Worm (Caenorhabditis elegans) whole organism, L1 larva: ENCODE data around the gene dnj-23.

Source experiments
- C16A3.4 ChIP-seq: fragments of 150-350 bp; optimal IDR thresholded peaks from 2 replicates; lab custom pipeline; 2014; ENCODE audit warnings: missing biosample characterization, missing genetic modification characterization
- Y116A8C.19 ChIP-seq: sonication (generic microtip); optimal IDR thresholded peaks from 2 replicates; lab custom pipeline; 2016; ENCODE audit warnings: missing compliant biosample characterization, missing genetic modification characterization, borderline replicate concordance
- alr-1 ChIP-seq: fragments of 200-800 bp; sonication (Bioruptor generic); optimal IDR thresholded peaks from 2 replicates; lab custom pipeline; 2018; ENCODE audit warnings: borderline replicate concordance, mild to moderate bottlenecking, missing genetic modification characterization, missing compliant biosample characterization
- blmp-1 ChIP-seq: fragments of 150-350 bp; optimal IDR thresholded peaks from 2 replicates; lab custom pipeline; 2014; ENCODE audit warnings: missing biosample characterization, missing genetic modification characterization
- ceh-63 ChIP-seq: fragments of 200-800 bp; sonication (Bioruptor generic); optimal IDR thresholded peaks from 2 replicates; lab custom pipeline; 2018; ENCODE audit warnings: mild to moderate bottlenecking, missing genetic modification characterization, missing compliant biosample characterization
- ceh-88 ChIP-seq: fragments of 200-800 bp; sonication (Bioruptor generic); IDR thresholded peaks from 2 replicates; pipeline ENCODE4 v1.3.6; 2022; ENCODE audit warnings: missing genetic modification characterization, missing compliant biosample characterization
- ceh-90 ChIP-seq: sonication (generic microtip); optimal IDR thresholded peaks from 2 replicates; lab custom pipeline; 2016; ENCODE audit warnings: missing genetic modification characterization, missing compliant biosample characterization
- dpl-1 ChIP-seq, 3 experiments: fragments of 150-350 bp in 2 of 3; sonication (generic microtip) in 1 of 3; optimal IDR thresholded peaks; 2 replicates each; lab custom pipeline; 2014 to 2017; ENCODE audit warnings: missing biosample characterization in 3 of 3, missing genetic modification characterization in 3 of 3, missing genetic modification reagents in 3 of 3
- efl-1 ChIP-seq, 4 experiments: fragments of 150-350 bp; optimal IDR thresholded peaks in 3 of 4; peaks in 1 of 4; 1 replicate in 1 of 4; 2 replicates in 3 of 4; lab custom pipeline; 2014; ENCODE audit warnings: missing biosample characterization in 2 of 4, missing genetic modification characterization in 2 of 4, missing genetic modification reagents in 2 of 4
- efl-3 ChIP-seq: fragments of 200-800 bp; sonication (Bioruptor generic); optimal IDR thresholded peaks from 2 replicates; lab custom pipeline; 2018; ENCODE audit warnings: mild to moderate bottlenecking, missing genetic modification characterization, missing compliant biosample characterization
- egl-27 ChIP-seq, 2 experiments: fragments of 150-350 bp in 1 of 2; sonication (generic microtip); optimal IDR thresholded peaks; 3 replicates each; lab custom pipeline; 2017 to 2018; ENCODE audit warnings: missing biosample characterization in 2 of 2, missing genetic modification characterization in 2 of 2, missing genetic modification reagents in 2 of 2
- elt-2 ChIP-seq: sonication (generic microtip); optimal IDR thresholded peaks from 2 replicates; lab custom pipeline; 2016; ENCODE audit warnings: missing genetic modification characterization, mild to moderate bottlenecking, inconsistent platforms, missing compliant biosample characterization, missing genetic modification reagents
- elt-3 ChIP-seq, 6 experiments: fragments of 150-350 bp in 1 of 6; sonication (generic microtip); optimal IDR thresholded peaks; 2 replicates each; lab custom pipeline; 2017 to 2018; ENCODE audit warnings: missing biosample characterization in 6 of 6, missing genetic modification characterization in 6 of 6, inconsistent platforms in 1 of 6
- ets-5 ChIP-seq: fragments of 200-800 bp; sonication (Bioruptor generic); IDR thresholded peaks from 2 replicates; pipeline ENCODE4 v1.3.6; 2022; ENCODE audit warnings: missing genetic modification characterization, missing compliant biosample characterization
- fkh-4 ChIP-seq: sonication (generic microtip); optimal IDR thresholded peaks from 2 replicates; lab custom pipeline; 2016; ENCODE audit warnings: missing compliant biosample characterization, missing genetic modification characterization, borderline replicate concordance
- fkh-8 ChIP-seq: sonication (generic microtip); optimal IDR thresholded peaks from 2 replicates; lab custom pipeline; 2016; ENCODE audit warnings: mild to moderate bottlenecking, missing genetic modification characterization, missing compliant biosample characterization
- hpl-2 ChIP-seq: fragments of 150-350 bp; optimal IDR thresholded peaks from 2 replicates; lab custom pipeline; 2014; ENCODE audit warnings: missing biosample characterization, missing genetic modification reagents, missing genetic modification characterization
- isw-1 ChIP-seq: fragments of 200-800 bp; sonication (Bioruptor generic); IDR thresholded peaks from 2 replicates; pipeline ENCODE4 v1.3.6; 2022; ENCODE audit warnings: missing genetic modification characterization, missing compliant biosample characterization
- lin-13 ChIP-seq: fragments of 150-350 bp; optimal IDR thresholded peaks from 2 replicates; lab custom pipeline; 2014; ENCODE audit warnings: missing biosample characterization, missing genetic modification reagents, missing genetic modification characterization
- lin-14 ChIP-seq: fragments of 200-800 bp; sonication (Bioruptor generic); optimal IDR thresholded peaks from 2 replicates; lab custom pipeline; 2018; ENCODE audit warnings: mild to moderate bottlenecking, missing genetic modification characterization, moderate library complexity, missing compliant biosample characterization
- lin-35 ChIP-seq, 2 experiments: fragments of 150-350 bp; optimal IDR thresholded peaks; 2 replicates each; lab custom pipeline; 2014; ENCODE audit warnings: missing biosample characterization in 2 of 2, missing genetic modification characterization in 2 of 2, missing genetic modification reagents in 2 of 2
- lir-3 ChIP-seq: sonication (generic microtip); optimal IDR thresholded peaks from 2 replicates; lab custom pipeline; 2016; ENCODE audit warnings: mild to moderate bottlenecking, missing genetic modification characterization, moderate library complexity, missing compliant biosample characterization; ENCODE audit not compliant: poor library complexity
- lsy-2 ChIP-seq, 2 experiments: fragments of 150-350 bp; optimal IDR thresholded peaks; 2 replicates each; lab custom pipeline; 2014; ENCODE audit warnings: missing biosample characterization in 2 of 2, missing genetic modification characterization in 2 of 2
- mab-9 ChIP-seq: fragments of 200-800 bp; sonication (Bioruptor generic); IDR thresholded peaks from 2 replicates; pipeline ENCODE4 v1.3.6; 2022; ENCODE audit warnings: missing genetic modification reagents, missing genetic modification characterization, missing compliant biosample characterization
- mef-2 ChIP-seq: fragments of 150-350 bp; optimal IDR thresholded peaks from 2 replicates; lab custom pipeline; 2014; ENCODE audit warnings: missing biosample characterization, missing genetic modification characterization
- mep-1 ChIP-seq: fragments of 150-350 bp; optimal IDR thresholded peaks from 2 replicates; lab custom pipeline; 2014; ENCODE audit warnings: missing biosample characterization, missing genetic modification characterization
- nhr-12 ChIP-seq: sonication (generic microtip); optimal IDR thresholded peaks from 2 replicates; lab custom pipeline; 2017; ENCODE audit warnings: missing biosample characterization, missing genetic modification characterization
- nhr-19 ChIP-seq: fragments of 200-800 bp; sonication (Bioruptor generic); conservative IDR thresholded peaks from 2 replicates; pipeline ENCODE4 v1.3.6; 2022; ENCODE audit warnings: missing genetic modification characterization, missing compliant biosample characterization
- nhr-20 ChIP-seq: sonication (generic microtip); optimal IDR thresholded peaks from 2 replicates; lab custom pipeline; 2016; ENCODE audit warnings: mild to moderate bottlenecking, missing genetic modification characterization, missing compliant biosample characterization
- nhr-237 ChIP-seq: fragments of 150-350 bp; optimal IDR thresholded peaks from 2 replicates; lab custom pipeline; 2014; ENCODE audit warnings: missing biosample characterization, missing genetic modification characterization
- nhr-47 ChIP-seq: sonication (generic microtip); optimal IDR thresholded peaks from 2 replicates; lab custom pipeline; 2016; ENCODE audit warnings: mild to moderate bottlenecking, missing genetic modification characterization, moderate library complexity, missing compliant biosample characterization
- nhr-71 ChIP-seq: sonication (generic microtip); optimal IDR thresholded peaks from 2 replicates; lab custom pipeline; 2016; ENCODE audit warnings: mild to moderate bottlenecking, missing genetic modification characterization, moderate library complexity, missing compliant biosample characterization
- nhr-77 ChIP-seq: fragments of 150-350 bp; optimal IDR thresholded peaks from 2 replicates; lab custom pipeline; 2014; ENCODE audit warnings: missing biosample characterization, missing genetic modification characterization
- nhr-84 ChIP-seq: sonication (generic microtip); optimal IDR thresholded peaks from 2 replicates; lab custom pipeline; 2017; ENCODE audit warnings: missing biosample characterization, missing genetic modification characterization
- nhr-85 ChIP-seq: sonication (generic microtip); peaks from one replicate; lab custom pipeline; 2016; ENCODE audit warnings: missing genetic modification characterization, inconsistent platforms, missing compliant biosample characterization
- nhr-90 ChIP-seq: sonication (generic microtip); optimal IDR thresholded peaks from 2 replicates; lab custom pipeline; 2016; ENCODE audit warnings: mild to moderate bottlenecking, missing genetic modification characterization, missing compliant biosample characterization; ENCODE audit not compliant: poor library complexity
- pag-3 ChIP-seq: sonication (generic microtip); optimal IDR thresholded peaks from 2 replicates; lab custom pipeline; 2017; ENCODE audit warnings: missing genetic modification characterization, mild to moderate bottlenecking, missing compliant biosample characterization, antibody characterized with exemption, borderline replicate concordance; ENCODE audit not compliant: insufficient read depth
- pax-3 ChIP-seq: fragments of 200-800 bp; sonication (Bioruptor generic); optimal IDR thresholded peaks from 2 replicates; lab custom pipeline; 2018; ENCODE audit warnings: mild to moderate bottlenecking, missing genetic modification characterization, moderate library complexity, missing compliant biosample characterization
- pqm-1 ChIP-seq: sonication (generic microtip); optimal IDR thresholded peaks from 3 replicates; lab custom pipeline; 2017; ENCODE audit warnings: missing biosample characterization, missing genetic modification characterization
- rnt-1 ChIP-seq: sonication (generic microtip); optimal IDR thresholded peaks from 2 replicates; lab custom pipeline; 2016; ENCODE audit warnings: mild to moderate bottlenecking, missing genetic modification characterization, moderate library complexity, missing compliant biosample characterization
- skn-1 ChIP-seq: fragments of 150-350 bp; optimal IDR thresholded peaks from 2 replicates; lab custom pipeline; 2014; ENCODE audit warnings: missing biosample characterization, missing genetic modification characterization
- snpc-4 ChIP-seq: fragments of 150-350 bp; optimal IDR thresholded peaks from 2 replicates; lab custom pipeline; 2014; ENCODE audit warnings: missing biosample characterization, missing genetic modification characterization
- sox-4 ChIP-seq: sonication (generic microtip); optimal IDR thresholded peaks from 2 replicates; lab custom pipeline; 2016; ENCODE audit warnings: missing genetic modification characterization, missing compliant biosample characterization
- unc-130 ChIP-seq: fragments of 150-350 bp; optimal IDR thresholded peaks from 2 replicates; lab custom pipeline; 2017; ENCODE audit warnings: missing biosample characterization, missing genetic modification characterization, inconsistent platforms
- unc-86 ChIP-seq: sonication (generic microtip); optimal IDR thresholded peaks from 2 replicates; lab custom pipeline; 2016; ENCODE audit warnings: missing genetic modification characterization, missing compliant biosample characterization
- unc-98 ChIP-seq: fragments of 200-800 bp; sonication (Bioruptor generic); IDR thresholded peaks from 2 replicates; pipeline ENCODE4 v1.3.6; 2022; ENCODE audit warnings: missing genetic modification characterization, missing compliant biosample characterization
- ztf-4 ChIP-seq: fragments of 150-350 bp; optimal IDR thresholded peaks from 2 replicates; lab custom pipeline; 2014; ENCODE audit warnings: missing biosample characterization, missing genetic modification characterization

Gene dnj-23

DNA sequence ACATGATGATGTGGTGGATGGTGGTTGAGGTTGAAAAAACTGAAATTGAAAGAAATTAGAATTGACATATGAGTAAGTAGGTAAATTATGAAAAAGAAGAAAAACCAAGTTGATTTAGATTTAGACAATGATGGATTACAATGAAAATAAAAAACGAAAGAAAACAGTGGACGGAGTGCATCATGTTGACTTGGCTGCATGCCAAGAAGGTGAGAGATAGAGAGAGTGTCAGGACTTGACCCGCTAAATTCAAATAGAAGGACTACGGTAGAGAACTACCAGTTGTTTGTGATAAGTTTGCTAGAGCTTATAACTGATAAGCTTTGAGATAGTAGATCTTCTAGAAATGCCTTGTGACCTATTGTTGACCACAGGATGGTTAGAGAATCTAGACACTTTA lies 47.3 kb downstream of the dnj-23 start, which contains the start of gene T24B8.3:
Gene T24B8.3, minus strand, starts transcription at position 39 of the 400 bp plus-strand sequence.
- TF ChIP-seq snpc-4: no peak
- no peak for TF ChIP-seq ceh-63 (GFP tag; lab: Kevin White, UChicago)
- TF ChIP-seq lir-3 (tag; lab: Kevin White, UChicago): peak; percentile 10
- peak; percentile 42 to 77 for TF ChIP-seq lsy-2 (tag; optimal IDR thresholded peaks at IDR 0.05; lab: Kevin White, UChicago)
- TF ChIP-seq fkh-4: no peak
- peak in 1 of 2 experiments; percentile 33 for TF ChIP-seq efl-1 (optimal IDR thresholded peaks at IDR 0.05; lab: Kevin White, UChicago)
- peak; percentile 43 to 95 for TF ChIP-seq efl-1 (GFP tag; optimal IDR thresholded peaks at IDR 0.05 in 1 of 2; lab: Kevin White, UChicago)
- peak in 2 of 3 experiments; percentile 40 to 45 for TF ChIP-seq dpl-1 (GFP tag; optimal IDR thresholded peaks at IDR 0.05; lab: Kevin White, UChicago)
- TF ChIP-seq nhr-84: no peak
- peak; percentile 3 for TF ChIP-seq rnt-1 (tag; lab: Kevin White, UChicago)
- TF ChIP-seq nhr-77: no peak
- TF ChIP-seq nhr-85 (tag; lab: Kevin White, UChicago): peak; percentile 83
- peak; percentile 45 for TF ChIP-seq unc-130 (tag; lab: Kevin White, UChicago)
- peak; percentile 25 for TF ChIP-seq elt-2 (tag; lab: Kevin White, UChicago)
- TF ChIP-seq blmp-1: peak; percentile 49
- TF ChIP-seq lin-35 (GFP tag; optimal IDR thresholded peaks at IDR 0.05; lab: Kevin White, UChicago): peak; percentile 12 to 58
- peak; percentile 19 for TF ChIP-seq lin-14 (GFP tag; lab: Kevin White, UChicago)
- peak; percentile 29 for TF ChIP-seq lin-13 (GFP tag; lab: Kevin White, UChicago)
- peak; percentile 54 for TF ChIP-seq mep-1 (tag; lab: Kevin White, UChicago)
- TF ChIP-seq elt-3 (tag; optimal IDR thresholded peaks at IDR 0.05; lab: Kevin White, UChicago): peak in 1 of 6 experiments; percentile 40
- TF ChIP-seq alr-1 (tag; lab: Kevin White, UChicago): no peak
- peak; percentile 48 for TF ChIP-seq nhr-71
- peak; percentile 43; the same call in 1 of the 2 replicates for TF ChIP-seq nhr-19 (GFP tag; lab: Robert Waterston, UW)
- TF ChIP-seq C16A3.4: peak; percentile 40
- TF ChIP-seq nhr-90 (tag; lab: Kevin White, UChicago): peak; percentile 16
- TF ChIP-seq hpl-2 (GFP tag; lab: Kevin White, UChicago): no peak
- TF ChIP-seq nhr-20 (tag; lab: Kevin White, UChicago): peak; percentile 48
- no peak for TF ChIP-seq nhr-12 (tag; lab: Kevin White, UChicago)
- TF ChIP-seq, all 84 proteins: peak for 19

DNA sequence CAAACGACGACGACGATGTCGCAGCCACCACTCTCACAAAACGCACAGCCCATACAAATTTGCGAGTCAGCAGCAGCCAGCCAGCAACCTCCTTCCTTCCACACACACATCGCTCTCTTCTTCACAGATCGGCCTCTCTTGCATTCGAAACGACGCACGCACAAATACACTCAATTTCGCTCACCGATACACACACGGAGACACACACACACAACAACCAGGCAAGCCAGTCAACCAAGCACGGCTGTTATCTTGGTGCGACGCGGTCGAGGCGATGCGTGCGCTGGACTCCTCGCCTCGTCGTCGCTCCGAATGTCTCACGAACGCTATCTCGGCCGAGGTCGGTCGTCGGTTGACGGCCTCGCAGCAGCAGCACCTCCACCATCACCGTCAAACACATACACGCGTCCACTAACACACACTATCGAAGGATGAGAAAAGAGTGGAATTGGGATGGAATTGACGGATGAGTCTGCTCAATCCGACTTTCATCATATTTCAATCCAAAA lies 48.0 kb downstream of the dnj-23 start:
- no peak for TF ChIP-seq pag-3 (tag; lab: Kevin White, UChicago)
- TF ChIP-seq fkh-4: no peak
- peak; percentile 64 for TF ChIP-seq nhr-237 (tag; lab: Kevin White, UChicago)
- peak; percentile 53 for TF ChIP-seq elt-2 (tag; lab: Kevin White, UChicago)
- TF ChIP-seq lin-13 (GFP tag; lab: Kevin White, UChicago): peak; percentile 92
- TF ChIP-seq nhr-19 (GFP tag; lab: Robert Waterston, UW): peak; percentile 77
- TF ChIP-seq nhr-77: peak; percentile 90
- TF ChIP-seq ets-5 (GFP tag; lab: Robert Waterston, UW): no peak
- TF ChIP-seq sox-4: no peak
- no peak for TF ChIP-seq ceh-88 (GFP tag; lab: Robert Waterston, UW)
- TF ChIP-seq skn-1 (tag; lab: Kevin White, UChicago): peak; percentile 75
- TF ChIP-seq fkh-8 (tag; lab: Kevin White, UChicago): peak; percentile 93
- TF ChIP-seq lin-14 (GFP tag; lab: Kevin White, UChicago): peak; percentile 97
- no peak; the same call in 1 of the 2 replicates for TF ChIP-seq mab-9 (GFP tag; lab: Robert Waterston, UW)
- TF ChIP-seq pqm-1: no peak
- no peak for TF ChIP-seq unc-98 (GFP tag; lab: Robert Waterston, UW)
- peak; percentile 80 for TF ChIP-seq ztf-4 (tag; lab: Kevin White, UChicago)
- peak; percentile 54 for TF ChIP-seq isw-1 (GFP tag; lab: Robert Waterston, UW)
- peak; percentile 71 to 74 for TF ChIP-seq efl-1 (optimal IDR thresholded peaks at IDR 0.05; lab: Kevin White, UChicago)
- peak; percentile 42 to 96 for TF ChIP-seq efl-1 (GFP tag; optimal IDR thresholded peaks at IDR 0.05 in 1 of 2; lab: Kevin White, UChicago)
- peak; percentile 57 for TF ChIP-seq lir-3 (tag; lab: Kevin White, UChicago)
- no peak for TF ChIP-seq ceh-90 (tag; lab: Kevin White, UChicago)
- TF ChIP-seq pax-3: peak; percentile 23
- TF ChIP-seq mef-2 (tag; lab: Kevin White, UChicago): no peak
- peak; percentile 70 to 81 for TF ChIP-seq egl-27 (tag; optimal IDR thresholded peaks at IDR 0.05; lab: Kevin White, UChicago)
- TF ChIP-seq rnt-1 (tag; lab: Kevin White, UChicago): peak; percentile 73
- no peak for TF ChIP-seq nhr-12 (tag; lab: Kevin White, UChicago)
- TF ChIP-seq ceh-63 (GFP tag; lab: Kevin White, UChicago): no peak
- peak; percentile 59 for TF ChIP-seq unc-86
- no peak for TF ChIP-seq efl-3 (GFP tag; lab: Kevin White, UChicago)
- TF ChIP-seq nhr-47 (tag; lab: Kevin White, UChicago): peak; percentile 82
- TF ChIP-seq Y116A8C.19 (tag; lab: Kevin White, UChicago): no peak
